Worm (Caenorhabditis elegans): ENCODE measurements around the gene srh-35.

The srh-35 gene

ce11 chrV:443193-443592 lies 5.8 kb downstream of the srh-35 start, which contains the start of gene srh-33:
Gene srh-33 (minus strand): TSS chrV:443293.
- TF ChIP-seq unc-42 (tag; optimal IDR thresholded peaks at IDR 0.05) (no peak), hlh-8 (tag; optimal IDR thresholded peaks at IDR 0.05) (no peak), fkh-10 (GFP tag; optimal IDR thresholded peaks at IDR 0.05) (no peak), hlh-6 (tag; optimal IDR thresholded peaks at IDR 0.05) (no peak), ceh-45 (GFP tag; IDR thresholded peaks at IDR 0.05) (no peak), ceh-34 (tag; optimal IDR thresholded peaks at IDR 0.05) (no peak), pros-1 (tag; optimal IDR thresholded peaks at IDR 0.05) (no peak), dmd-4 (tag; optimal IDR thresholded peaks at IDR 0.05; ENCODE audit: borderline replicate concordance) (no peak), elt-4 (tag; optimal IDR thresholded peaks at IDR 0.05) (no peak), odd-2 (tag; optimal IDR thresholded peaks at IDR 0.05) (no peak), pha-2 (tag; optimal IDR thresholded peaks at IDR 0.05) (no peak), ceh-19 (GFP tag; optimal IDR thresholded peaks at IDR 0.05) (no peak), ceh-30 (tag; optimal IDR thresholded peaks at IDR 0.05) (no peak), pax-1 (tag; optimal IDR thresholded peaks at IDR 0.05) (no peak), nhr-11 (tag; optimal IDR thresholded peaks at IDR 0.05) (no peak), tbx-7 (tag; optimal IDR thresholded peaks at IDR 0.05) (no peak), elt-2 (tag; optimal IDR thresholded peaks at IDR 0.05) (no peak), ceh-48 (tag; optimal IDR thresholded peaks at IDR 0.05) (no peak), T23F11.4 (GFP tag; optimal IDR thresholded peaks at IDR 0.05) (no peak), K09A11.1 (tag; optimal IDR thresholded peaks at IDR 0.05; ENCODE audit: insufficient read depth) (no peak)

- TF ChIP-seq ref-2 (tag; optimal IDR thresholded peaks at IDR 0.05): no peak
- no peak for TF ChIP-seq hlh-30 (tag; optimal IDR thresholded peaks at IDR 0.05; ENCODE audit: insufficient read depth)
- no peak for TF ChIP-seq tbx-2 (tag; optimal IDR thresholded peaks at IDR 0.05)
- no peak for TF ChIP-seq ceh-19 (GFP tag; optimal IDR thresholded peaks at IDR 0.05)
- no peak for TF ChIP-seq tbx-7 (tag; optimal IDR thresholded peaks at IDR 0.05)
- no peak for TF ChIP-seq ceh-30 (tag; optimal IDR thresholded peaks at IDR 0.05)
- no peak for TF ChIP-seq ttx-3 (tag; optimal IDR thresholded peaks at IDR 0.05)
- TF ChIP-seq hlh-6 (tag; optimal IDR thresholded peaks at IDR 0.05): no peak
- no peak for TF ChIP-seq sdc-2 (tag; optimal IDR thresholded peaks at IDR 0.05)
- TF ChIP-seq dmd-4 (tag; optimal IDR thresholded peaks at IDR 0.05; ENCODE audit: borderline replicate concordance): no peak
- TF ChIP-seq fkh-6 (tag; optimal IDR thresholded peaks at IDR 0.05): no peak
- no peak for TF ChIP-seq ztf-16 (tag; optimal IDR thresholded peaks at IDR 0.05)
Measured at ce11 chrV:440923-441322, 8.1 kb downstream of the srh-35 start, which contains the start of gene B0554.7. Gene B0554.7 (minus strand): TSS chrV:441023.

- TF ChIP-seq syd-9 (tag; optimal IDR thresholded peaks at IDR 0.05) (no peak), sox-4 (tag; optimal IDR thresholded peaks at IDR 0.05) (no peak)
Measured at ce11 chrV:439183-439749, 9.8 kb downstream of the srh-35 start.

DNA sequence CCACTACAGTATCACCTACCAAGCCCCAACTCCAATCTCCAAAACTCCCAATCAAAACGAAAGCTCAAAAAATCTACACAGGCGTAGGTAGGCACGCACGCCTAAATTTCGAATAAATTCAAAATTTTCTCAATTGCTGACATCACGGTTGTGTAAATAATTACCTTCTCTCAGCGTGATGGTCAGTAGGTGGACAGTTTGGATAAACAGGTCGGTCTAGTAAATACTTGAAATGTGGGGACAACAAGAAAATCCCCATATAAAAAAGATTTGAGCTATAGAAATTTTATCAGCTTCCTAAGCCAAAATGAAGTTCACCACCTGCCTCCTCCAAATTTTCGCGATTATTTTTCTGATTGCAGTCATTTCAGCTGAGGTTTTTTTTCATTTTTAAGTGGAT lies 10.9 kb downstream of the srh-35 start, which contains the start of gene B0554.1:
Gene B0554.1 (plus strand): TSS at position 301 of the 400 bp plus-strand sequence.
- TF ChIP-seq ceh-9 (tag; optimal IDR thresholded peaks at IDR 0.05) (no peak), ceh-31 (tag; optimal IDR thresholded peaks at IDR 0.05) (no peak), ceh-45 (GFP tag; IDR thresholded peaks at IDR 0.05) (no peak), odd-2 (tag; optimal IDR thresholded peaks at IDR 0.05) (no peak), fax-1 (tag; optimal IDR thresholded peaks at IDR 0.05) (no peak), unc-55 (GFP tag; optimal IDR thresholded peaks at IDR 0.05) (no peak), tbx-7 (tag; optimal IDR thresholded peaks at IDR 0.05) (no peak), eyg-1 (tag; optimal IDR thresholded peaks at IDR 0.05) (no peak), elt-4 (tag; optimal IDR thresholded peaks at IDR 0.05) (no peak), ceh-18 (tag; optimal IDR thresholded peaks at IDR 0.05) (no peak), ttx-3 (tag; optimal IDR thresholded peaks at IDR 0.05) (no peak), fkh-10 (GFP tag; optimal IDR thresholded peaks at IDR 0.05) (no peak), ets-4 (tag; optimal IDR thresholded peaks at IDR 0.05) (no peak), nfya-1 (tag; optimal IDR thresholded peaks at IDR 0.05) (no peak), pax-1 (tag; optimal IDR thresholded peaks at IDR 0.05) (no peak), syd-9 (tag; optimal IDR thresholded peaks at IDR 0.05) (no peak), hlh-6 (tag; optimal IDR thresholded peaks at IDR 0.05) (no peak)

Data from whole organism, late embryonic.